Worm (Caenorhabditis elegans) whole organism, mixed stage, embryonic: Measurements from ENCODE around the gene cal-1.

Experiments
- bed-3 ChIP-seq: fragments of 200-800 bp; sonication (Bioruptor generic); optimal IDR thresholded peaks from 3 replicates; lab custom pipeline; 2018; ENCODE audit warnings: mild to moderate bottlenecking, missing genetic modification characterization, moderate library complexity, missing compliant biosample characterization
- blmp-1 ChIP-seq: fragments of 150-350 bp; optimal IDR thresholded peaks from 2 replicates; lab custom pipeline; 2014; ENCODE audit warnings: missing biosample characterization, missing genetic modification characterization
- ceh-39 ChIP-seq: fragments of 150-350 bp; optimal IDR thresholded peaks from 2 replicates; lab custom pipeline; 2014; ENCODE audit warnings: missing biosample characterization, missing genetic modification characterization
- ceh-83 ChIP-seq: fragments of 200-800 bp; sonication (Bioruptor generic); optimal IDR thresholded peaks from 2 replicates; lab custom pipeline; 2018; ENCODE audit warnings: mild to moderate bottlenecking, missing genetic modification characterization, missing compliant biosample characterization
- ces-1 ChIP-seq: fragments of 150-350 bp; optimal IDR thresholded peaks from 2 replicates; lab custom pipeline; 2014; ENCODE audit warnings: missing biosample characterization, missing genetic modification reagents, missing genetic modification characterization
- cnd-1 ChIP-seq: fragments of 200-800 bp; sonication (Bioruptor generic); optimal IDR thresholded peaks from 2 replicates; lab custom pipeline; 2018; ENCODE audit warnings: mild to moderate bottlenecking, missing genetic modification characterization, missing compliant biosample characterization
- elt-1 ChIP-seq: sonication (generic microtip); optimal IDR thresholded peaks from 2 replicates; lab custom pipeline; 2017; ENCODE audit warnings: missing genetic modification characterization, mild to moderate bottlenecking, missing compliant biosample characterization, antibody characterized with exemption, moderate library complexity, borderline replicate concordance; ENCODE audit not compliant: insufficient read depth
- elt-3 ChIP-seq: fragments of 150-350 bp; optimal IDR thresholded peaks from 2 replicates; lab custom pipeline; 2014; ENCODE audit warnings: missing biosample characterization, missing genetic modification characterization
- flh-1 ChIP-seq: fragments of 200-800 bp; sonication (Bioruptor generic); optimal IDR thresholded peaks from 2 replicates; lab custom pipeline; 2018; ENCODE audit warnings: mild to moderate bottlenecking, missing genetic modification characterization, moderate library complexity, missing compliant biosample characterization
- lin-13 ChIP-seq: fragments of 150-350 bp; optimal IDR thresholded peaks from 2 replicates; lab custom pipeline; 2014; ENCODE audit warnings: missing biosample characterization, missing genetic modification characterization
- lin-32 ChIP-seq: fragments of 200-800 bp; sonication (Bioruptor generic); optimal IDR thresholded peaks from 2 replicates; lab custom pipeline; 2018; ENCODE audit warnings: mild to moderate bottlenecking, missing genetic modification characterization, missing compliant biosample characterization
- lsy-2 ChIP-seq: fragments of 150-350 bp; optimal IDR thresholded peaks from 2 replicates; lab custom pipeline; 2014; ENCODE audit warnings: missing biosample characterization, missing genetic modification characterization
- mab-5 ChIP-seq: fragments of 150-350 bp; optimal IDR thresholded peaks from 2 replicates; lab custom pipeline; 2014; ENCODE audit warnings: missing biosample characterization, missing genetic modification characterization
- mep-1 ChIP-seq: fragments of 150-350 bp; optimal IDR thresholded peaks from 2 replicates; lab custom pipeline; 2017; ENCODE audit warnings: missing biosample characterization, missing genetic modification reagents, missing genetic modification characterization, inconsistent platforms
- nhr-12 ChIP-seq: fragments of 150-350 bp; optimal IDR thresholded peaks from 2 replicates; lab custom pipeline; 2014; ENCODE audit warnings: missing biosample characterization, missing genetic modification characterization
- nhr-2 ChIP-seq: fragments of 150-350 bp; optimal IDR thresholded peaks from 2 replicates; lab custom pipeline; 2014; ENCODE audit warnings: missing biosample characterization, missing genetic modification characterization
- nhr-28 ChIP-seq: fragments of 150-350 bp; optimal IDR thresholded peaks from 2 replicates; lab custom pipeline; 2014; ENCODE audit warnings: missing biosample characterization, missing genetic modification characterization
- nhr-76 ChIP-seq: sonication (generic microtip); optimal IDR thresholded peaks from 2 replicates; lab custom pipeline; 2017; ENCODE audit warnings: missing biosample characterization, missing genetic modification characterization
- pha-4 ChIP-seq: fragments of 150-350 bp; optimal IDR thresholded peaks from 2 replicates; lab custom pipeline; 2018; ENCODE audit warnings: missing biosample characterization, missing genetic modification reagents, missing genetic modification characterization
- sem-2 ChIP-seq: fragments of 200-800 bp; sonication (Bioruptor generic); optimal IDR thresholded peaks from 2 replicates; lab custom pipeline; 2018; ENCODE audit warnings: mild to moderate bottlenecking, missing genetic modification characterization, missing compliant biosample characterization
- snpc-4 ChIP-seq: fragments of 150-350 bp; optimal IDR thresholded peaks from 2 replicates; lab custom pipeline; 2014; ENCODE audit warnings: missing biosample characterization, missing genetic modification characterization
- sptf-1 ChIP-seq: sonication (generic microtip); optimal IDR thresholded peaks from 2 replicates; lab custom pipeline; 2017; ENCODE audit warnings: mild to moderate bottlenecking, missing genetic modification characterization, moderate library complexity, missing compliant biosample characterization
- tbx-8 ChIP-seq: fragments of 200-800 bp; sonication (Bioruptor generic); optimal IDR thresholded peaks from 2 replicates; lab custom pipeline; 2018; ENCODE audit warnings: mild to moderate bottlenecking, missing genetic modification characterization, moderate library complexity, missing compliant biosample characterization
- unc-39 ChIP-seq: fragments of 150-350 bp; optimal IDR thresholded peaks from 2 replicates; lab custom pipeline; 2014; ENCODE audit warnings: missing biosample characterization, missing genetic modification characterization
- unc-62 ChIP-seq: fragments of 150-350 bp; optimal IDR thresholded peaks from 2 replicates; lab custom pipeline; 2014; ENCODE audit warnings: missing biosample characterization, missing genetic modification reagents, missing genetic modification characterization

cal-1 gene

ce11 chrV:12517148-12517547 lies at the start of gene cal-1:
Gene cal-1, minus strand, starts transcription at chrV:12517248.
- no peak for TF ChIP-seq blmp-1 (tag; lab: Kevin White, UChicago)

DNA sequence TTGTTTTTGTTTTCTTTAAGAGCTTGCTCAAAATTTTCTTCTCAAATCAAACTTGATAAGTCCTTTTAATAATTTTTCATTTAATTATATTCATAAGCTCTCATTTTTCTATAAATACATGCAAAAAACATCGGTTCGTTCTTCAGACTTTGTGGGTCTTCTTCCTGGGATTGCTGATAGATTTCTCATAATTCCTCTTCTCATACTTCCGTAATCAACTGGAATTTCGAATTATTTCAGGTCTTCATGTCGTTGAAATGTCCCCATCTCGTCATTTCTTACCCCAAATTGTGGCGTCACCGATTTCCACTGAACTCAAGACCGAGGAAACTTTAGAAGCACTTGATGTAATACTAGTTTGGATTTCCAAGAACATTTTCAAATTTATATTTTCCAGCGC lies 47.9 kb upstream of the cal-1 start:
- TF ChIP-seq ces-1 (GFP tag; lab: Kevin White, UChicago) (no peak), mep-1 (tag; lab: Kevin White, UChicago) (no peak)
- TF ChIP-seq, all 35 proteins: peak for 0

ce11 chrV:12563187-12563586 lies 46.1 kb upstream of the cal-1 start, which contains the start of gene mrps-5:
Gene mrps-5, plus strand, starts transcription at chrV:12563487.
- TF ChIP-seq ceh-83 (GFP tag; lab: Kevin White, UChicago), result no peak
- TF ChIP-seq nhr-76 (tag; lab: Kevin White, UChicago), result no peak
- no peak for TF ChIP-seq mep-1 (tag; lab: Kevin White, UChicago)
- no peak for TF ChIP-seq elt-1 (tag; lab: Kevin White, UChicago)
- no peak for TF ChIP-seq cnd-1
- TF ChIP-seq nhr-12 (tag; lab: Kevin White, UChicago), result no peak
- no peak for TF ChIP-seq nhr-28 (tag; lab: Kevin White, UChicago)
- no peak for TF ChIP-seq tbx-8 (GFP tag; lab: Kevin White, UChicago)
- no peak for TF ChIP-seq lin-32 (GFP tag; lab: Kevin White, UChicago)
- TF ChIP-seq ces-1 (GFP tag; lab: Kevin White, UChicago), result no peak
- TF ChIP-seq pha-4, result no peak
- no peak for TF ChIP-seq flh-1
- no peak for TF ChIP-seq elt-3 (tag; lab: Kevin White, UChicago)
- no peak for TF ChIP-seq bed-3 (GFP tag; lab: Kevin White, UChicago)
- no peak for TF ChIP-seq mab-5 (tag; lab: Kevin White, UChicago)
- TF ChIP-seq unc-39, result no peak

ce11 chrV:12560328-12560782 lies 43.3 kb upstream of the cal-1 start, which contains the start of gene sel-1:
Gene sel-1, plus strand, starts transcription at chrV:12560732.
- no peak for TF ChIP-seq mep-1 (tag; lab: Kevin White, UChicago)

ce11 chrV:12556904-12557303 lies 39.9 kb upstream of the cal-1 start:
- TF ChIP-seq bed-3 (GFP tag; lab: Kevin White, UChicago) (no peak), blmp-1 (tag; lab: Kevin White, UChicago) (no peak), elt-3 (tag; lab: Kevin White, UChicago) (no peak), lin-13 (tag; lab: Kevin White, UChicago) (no peak), flh-1 (no peak), tbx-8 (GFP tag; lab: Kevin White, UChicago) (no peak), unc-62 (GFP tag; lab: Kevin White, UChicago) (no peak)

ce11 chrV:12555872-12556271 lies 38.8 kb upstream of the cal-1 start:
- TF ChIP-seq sptf-1 (no peak), elt-1 (tag; lab: Kevin White, UChicago) (no peak), lsy-2 (tag; lab: Kevin White, UChicago) (no peak), cnd-1 (no peak), unc-62 (GFP tag; lab: Kevin White, UChicago) (no peak), sem-2 (no peak), flh-1 (no peak)

- TF ChIP-seq ceh-39 (tag; lab: Kevin White, UChicago) (no peak), nhr-2 (no peak), snpc-4 (no peak), pha-4 (no peak), cnd-1 (no peak)
These were observed 37.4 kb upstream of the cal-1 start for ce11 chrV:12554172-12555031.
